Fruit fly (Drosophila melanogaster) whole organism, embryonic: ENCODE results near the gene bun.

Experiments used
- Aef1 ChIP-seq: fragments of 200-800 bp; sonication (Bioruptor generic); IDR thresholded peaks from 3 replicates; pipeline ENCODE4 v1.3.6; 2022; ENCODE audit warnings: missing biosample characterization, missing genetic modification characterization
- Asciz ChIP-seq: fragments of 200-800 bp; sonication (Bioruptor generic); optimal IDR thresholded peaks from 2 replicates; lab custom pipeline; 2017; ENCODE audit warnings: missing biosample characterization, mild to moderate bottlenecking, missing genetic modification characterization, missing genetic modification reagents
- B-H2 ChIP-seq: fragments of 200-800 bp; sonication (Bioruptor generic); optimal IDR thresholded peaks from 2 replicates; lab custom pipeline; 2018; ENCODE audit warnings: missing biosample characterization, mild to moderate bottlenecking, missing genetic modification characterization
- Bteb2 ChIP-seq: fragments of 200-800 bp; sonication (Bioruptor generic); optimal IDR thresholded peaks from 2 replicates; lab custom pipeline; 2016; ENCODE audit warnings: missing biosample characterization, missing genetic modification characterization
- CG1024 ChIP-seq: fragments of 200-800 bp; sonication (Bioruptor generic); IDR thresholded peaks from 2 replicates; pipeline ENCODE4 v1.3.6; 2022; ENCODE audit warnings: missing biosample characterization, missing genetic modification characterization
- CG10267 ChIP-seq: fragments of 200-800 bp; sonication (Bioruptor generic); optimal IDR thresholded peaks from 2 replicates; lab custom pipeline; 2018; ENCODE audit warnings: missing biosample characterization, mild to moderate bottlenecking, missing genetic modification characterization, moderate library complexity
- CG10366 ChIP-seq: fragments of 200-800 bp; sonication (Bioruptor generic); IDR thresholded peaks from 2 replicates; pipeline ENCODE4 v1.3.6; 2022; ENCODE audit warnings: missing biosample characterization, missing genetic modification characterization
- CG12391 ChIP-seq: fragments of 200-800 bp; sonication (Bioruptor generic); optimal IDR thresholded peaks from 3 replicates; lab custom pipeline; 2018; ENCODE audit warnings: missing biosample characterization, mild to moderate bottlenecking, missing genetic modification characterization, moderate library complexity
- CG13287 ChIP-seq: fragments of 200-800 bp; sonication (Bioruptor generic); IDR thresholded peaks from 2 replicates; pipeline ENCODE4 v1.3.6; 2022; ENCODE audit warnings: missing biosample characterization, missing genetic modification characterization; ENCODE audit not compliant: partially characterized antibody
- CG13424 ChIP-seq: fragments of 200-800 bp; sonication (Bioruptor generic); optimal IDR thresholded peaks from 2 replicates; lab custom pipeline; 2019; ENCODE audit warnings: missing biosample characterization, mild to moderate bottlenecking, missing genetic modification characterization, moderate library complexity
- CG13624 ChIP-seq: fragments of 200-800 bp; sonication (Bioruptor generic); optimal IDR thresholded peaks from 2 replicates; lab custom pipeline; 2016; ENCODE audit warnings: missing biosample characterization, missing genetic modification characterization
- CG13775 ChIP-seq: fragments of 200-800 bp; sonication (Bioruptor generic); optimal IDR thresholded peaks from 3 replicates; lab custom pipeline; 2017; ENCODE audit warnings: missing biosample characterization, mild to moderate bottlenecking, missing genetic modification characterization
- CG14710 ChIP-seq: fragments of 200-800 bp; sonication (Bioruptor generic); optimal IDR thresholded peaks from 3 replicates; lab custom pipeline; 2019; ENCODE audit warnings: missing biosample characterization, mild to moderate bottlenecking, missing genetic modification characterization, moderate library complexity
- CG17829 ChIP-seq: fragments of 200-800 bp; optimal IDR thresholded peaks from 2 replicates; lab custom pipeline; 2019; ENCODE audit warnings: missing biosample characterization, mild to moderate bottlenecking, missing genetic modification characterization, moderate library complexity
- CG18764 ChIP-seq: fragments of 200-800 bp; sonication (Bioruptor generic); optimal IDR thresholded peaks from 3 replicates; lab custom pipeline; 2016; ENCODE audit warnings: missing biosample characterization, missing genetic modification characterization
- CG2875 ChIP-seq: fragments of 200-800 bp; sonication (Bioruptor generic); optimal IDR thresholded peaks from 2 replicates; lab custom pipeline; 2017; ENCODE audit warnings: missing biosample characterization, mild to moderate bottlenecking, missing genetic modification characterization, missing genetic modification reagents
- CG32532 ChIP-seq: fragments of 200-800 bp; sonication (Bioruptor generic); IDR thresholded peaks from 2 replicates; pipeline ENCODE4 v1.3.6; 2022; ENCODE audit warnings: missing biosample characterization, missing genetic modification characterization
- CG33213 ChIP-seq: fragments of 200-800 bp; sonication (Bioruptor generic); optimal IDR thresholded peaks from 3 replicates; lab custom pipeline; 2016; ENCODE audit warnings: missing biosample characterization, missing genetic modification characterization
- CG34376 ChIP-seq: fragments of 200-800 bp; sonication (Bioruptor generic); optimal IDR thresholded peaks from 2 replicates; lab custom pipeline; 2018; ENCODE audit warnings: missing biosample characterization, mild to moderate bottlenecking, missing genetic modification characterization
- CG6689 ChIP-seq: fragments of 200-800 bp; sonication (Bioruptor generic); IDR thresholded peaks from 2 replicates; pipeline ENCODE4 v1.3.6; 2022; ENCODE audit warnings: missing biosample characterization, missing genetic modification characterization
- CG6813 ChIP-seq: fragments of 200-800 bp; sonication (Bioruptor generic); optimal IDR thresholded peaks from 2 replicates; lab custom pipeline; 2017; ENCODE audit warnings: missing biosample characterization, missing genetic modification characterization, mild to moderate bottlenecking, moderate library complexity, missing genetic modification reagents
- CG8281 ChIP-seq: fragments of 200-800 bp; sonication (Bioruptor generic); optimal IDR thresholded peaks from 2 replicates; lab custom pipeline; 2018; ENCODE audit warnings: missing biosample characterization, mild to moderate bottlenecking, missing genetic modification characterization, moderate library complexity
- CG8478 ChIP-seq: fragments of >200 bp; optimal IDR thresholded peaks from 2 replicates; lab custom pipeline; 2018
- CG8924 ChIP-seq: fragments of 200-800 bp; optimal IDR thresholded peaks from 3 replicates; lab custom pipeline; 2019; ENCODE audit warnings: missing biosample characterization, mild to moderate bottlenecking, missing genetic modification characterization, moderate library complexity
- CG9727 ChIP-seq: fragments of 200-800 bp; sonication (Bioruptor generic); optimal IDR thresholded peaks from 3 replicates; lab custom pipeline; 2017; ENCODE audit warnings: missing biosample characterization, mild to moderate bottlenecking, missing genetic modification characterization
- CTCF ChIP-seq: fragments of 200-800 bp; sonication (Bioruptor generic); optimal IDR thresholded peaks from 2 replicates; lab custom pipeline; 2017; ENCODE audit warnings: missing biosample characterization, mild to moderate bottlenecking, missing genetic modification characterization, moderate library complexity
- Dek ChIP-seq: fragments of 200-800 bp; sonication (Bioruptor generic); optimal IDR thresholded peaks from 3 replicates; lab custom pipeline; 2019; ENCODE audit warnings: missing biosample characterization, mild to moderate bottlenecking, missing genetic modification characterization, moderate library complexity
- MBD-R2 ChIP-seq: fragments of 200-800 bp; sonication (Bioruptor generic); IDR thresholded peaks from 2 replicates; pipeline ENCODE4 v1.3.6; 2022; ENCODE audit warnings: missing biosample characterization, missing genetic modification characterization
- Nf-YB ChIP-seq: fragments of 200-800 bp; sonication (Bioruptor generic); optimal IDR thresholded peaks from 3 replicates; lab custom pipeline; 2019; ENCODE audit warnings: missing biosample characterization, mild to moderate bottlenecking, missing genetic modification characterization, moderate library complexity
- Nf-YC ChIP-seq: fragments of 200-800 bp; optimal IDR thresholded peaks from 3 replicates; lab custom pipeline; 2019; ENCODE audit warnings: missing biosample characterization, mild to moderate bottlenecking, missing genetic modification characterization, moderate library complexity
- Opbp ChIP-seq: fragments of 200-800 bp; sonication (Bioruptor generic); IDR thresholded peaks from 3 replicates; pipeline ENCODE4 v1.3.6; 2022; ENCODE audit warnings: missing biosample characterization, missing genetic modification characterization; ENCODE audit not compliant: partially characterized antibody
- al ChIP-seq: fragments of 200-800 bp; sonication (Bioruptor generic); IDR thresholded peaks from 2 replicates; pipeline ENCODE4 v1.3.6; 2022; ENCODE audit warnings: missing biosample characterization, missing genetic modification characterization
- cas ChIP-seq: fragments of 200-800 bp; sonication (Bioruptor generic); IDR thresholded peaks from 2 replicates; pipeline ENCODE4 v1.3.6; 2022; ENCODE audit warnings: missing biosample characterization, missing genetic modification characterization
- chif ChIP-seq, 2 experiments: fragments of 200-800 bp; sonication (Bioruptor generic); optimal IDR thresholded peaks; 3 replicates each; lab custom pipeline; 2016; ENCODE audit warnings: missing biosample characterization in 2 of 2, missing genetic modification characterization in 2 of 2
- corto ChIP-seq: fragments of 200-800 bp; sonication (Bioruptor generic); optimal IDR thresholded peaks from 2 replicates; lab custom pipeline; 2016; ENCODE audit warnings: missing biosample characterization, mild to moderate bottlenecking, missing genetic modification characterization, moderate library complexity
- croc ChIP-seq: fragments of 200-800 bp; sonication (Bioruptor generic); conservative IDR thresholded peaks from 3 replicates; pipeline ENCODE4 v1.3.6; 2022; ENCODE audit warnings: missing biosample characterization, missing genetic modification characterization
- dan ChIP-seq: fragments of 200-800 bp; sonication (Bioruptor generic); IDR thresholded peaks from 2 replicates; pipeline ENCODE4 v1.3.6; 2022; ENCODE audit warnings: missing biosample characterization, missing genetic modification characterization
- dm ChIP-seq: fragments of 200-800 bp; sonication (Bioruptor generic); optimal IDR thresholded peaks from 3 replicates; lab custom pipeline; 2016; ENCODE audit warnings: missing biosample characterization, missing genetic modification characterization
- en ChIP-seq: fragments of 200-800 bp; sonication (Bioruptor generic); optimal IDR thresholded peaks from 2 replicates; lab custom pipeline; 2016; ENCODE audit warnings: missing biosample characterization, missing genetic modification characterization
- fu2 ChIP-seq: fragments of 200-800 bp; sonication (Bioruptor generic); optimal IDR thresholded peaks from 2 replicates; lab custom pipeline; 2016; ENCODE audit warnings: missing biosample characterization, missing genetic modification characterization
- gcm2 ChIP-seq: fragments of 200-800 bp; sonication (Bioruptor generic); optimal IDR thresholded peaks from 2 replicates; lab custom pipeline; 2016; ENCODE audit warnings: missing biosample characterization, missing genetic modification characterization
- ham ChIP-seq: fragments of 200-800 bp; sonication (Bioruptor generic); IDR thresholded peaks from 2 replicates; pipeline ENCODE4 v1.3.6; 2022; ENCODE audit warnings: missing biosample characterization, missing genetic modification characterization
- org-1 ChIP-seq: fragments of 200-800 bp; sonication (Bioruptor generic); optimal IDR thresholded peaks from 2 replicates; lab custom pipeline; 2017; ENCODE audit warnings: missing biosample characterization, missing genetic modification characterization
- pfk ChIP-seq: fragments of 200-800 bp; sonication (Bioruptor generic); optimal IDR thresholded peaks from 2 replicates; lab custom pipeline; 2018; ENCODE audit warnings: missing biosample characterization, mild to moderate bottlenecking, missing genetic modification characterization, moderate library complexity
- prd ChIP-seq, 3 experiments: fragments of >200 bp in 2 of 3; fragments of 200-800 bp in 1 of 3; sonication (Bioruptor generic) in 1 of 3; optimal IDR thresholded peaks in 2 of 3; IDR thresholded peaks in 1 of 3; 2 replicates in 2 of 3; 3 replicates in 1 of 3; pipeline versions ENCODE4 v1.3.6 to Lab custom; 2017 to 2022; ENCODE audit warnings: missing biosample characterization in 1 of 3, missing genetic modification characterization in 1 of 3
- shn ChIP-seq: fragments of 200-800 bp; sonication (Bioruptor generic); optimal IDR thresholded peaks from 3 replicates; lab custom pipeline; 2016; ENCODE audit warnings: missing biosample characterization, missing genetic modification characterization
- slp2 ChIP-seq: fragments of 200-800 bp; sonication (Bioruptor generic); optimal IDR thresholded peaks from 2 replicates; lab custom pipeline; 2016; ENCODE audit warnings: missing biosample characterization, missing genetic modification characterization
- sob ChIP-seq: fragments of 200-800 bp; sonication (Bioruptor generic); IDR thresholded peaks from 2 replicates; pipeline ENCODE4 v1.3.6; 2022; ENCODE audit warnings: missing biosample characterization, missing genetic modification characterization
- tio ChIP-seq: fragments of 200-800 bp; sonication (Bioruptor generic); optimal IDR thresholded peaks from 2 replicates; lab custom pipeline; 2017; ENCODE audit warnings: missing biosample characterization, missing genetic modification characterization, inconsistent platforms
- tll ChIP-seq, 2 experiments: fragments of 200-800 bp in 1 of 2; fragments of >200 bp in 1 of 2; sonication (Bioruptor generic) in 1 of 2; optimal IDR thresholded peaks; 2 replicates each; lab custom pipeline; 2017 to 2019; ENCODE audit warnings: missing biosample characterization in 2 of 2, missing genetic modification characterization in 2 of 2, mild to moderate bottlenecking in 1 of 2, moderate library complexity in 1 of 2
- zen2 ChIP-seq: fragments of 200-800 bp; sonication (Bioruptor generic); IDR thresholded peaks from 3 replicates; pipeline ENCODE4 v1.3.6; 2022; ENCODE audit warnings: missing biosample characterization, missing genetic modification characterization; ENCODE audit not compliant: partially characterized antibody

Gene bun

dm6 chr2L:12467673-12468072, 78.7 kb downstream of the bun start (continued):
- no peak for TF ChIP-seq Opbp
- no peak for TF ChIP-seq corto (GFP tag; lab: Kevin White, UChicago)
- 0 out of 2 replicates have a peak, but pooled peaks have one; percentile 8 for TF ChIP-seq CG10366 (GFP tag; lab: Robert Waterston, UW)
- peak; percentile 84 for TF ChIP-seq B-H2 (GFP tag; lab: Kevin White, UChicago)
- no peak for TF ChIP-seq CG18764 (GFP tag; lab: Kevin White, UChicago)
- TF ChIP-seq CG13424 (tag; lab: Kevin White, UChicago), result peak; percentile 50
- TF ChIP-seq Nf-YB, result peak; percentile 28
- no peak for TF ChIP-seq chif (GFP tag; optimal IDR thresholded peaks at IDR 0.05; lab: Kevin White, UChicago)
- peak; percentile 56 for TF ChIP-seq fu2
- no peak for TF ChIP-seq gcm2 (GFP tag; lab: Kevin White, UChicago)
- peak; percentile 68 for TF ChIP-seq Dek (tag; lab: Kevin White, UChicago)
- TF ChIP-seq dan (GFP tag; lab: Robert Waterston, UW), result no peak
- TF ChIP-seq CG9727 (GFP tag; lab: Kevin White, UChicago), result peak; percentile 47
- no peak for TF ChIP-seq CG2875 (GFP tag; lab: Kevin White, UChicago)
- TF ChIP-seq cas (GFP tag; lab: Robert Waterston, UW), result 0 out of 2 replicates have a peak, but pooled peaks have one; percentile 19
- no peak for TF ChIP-seq pfk (GFP tag; lab: Kevin White, UChicago)
- TF ChIP-seq zen2 (GFP tag; lab: Robert Waterston, UW), result no peak
- no peak for TF ChIP-seq CG13287
- TF ChIP-seq CG17829 (tag; lab: Kevin White, UChicago), result no peak
- TF ChIP-seq prd (optimal IDR thresholded peaks at IDR 0.05; lab: Kevin White, UChicago), result no peak
- peak; percentile 56; the same call in 2 of the 3 replicates for TF ChIP-seq prd (GFP tag; IDR thresholded peaks at IDR 0.05; lab: Robert Waterston, UW)
- TF ChIP-seq croc (GFP tag; lab: Robert Waterston, UW), result no peak
- TF ChIP-seq ham (GFP tag; lab: Robert Waterston, UW), result peak; percentile 26; the same call in 1 of the 2 replicates
- TF ChIP-seq MBD-R2, result peak; percentile 43; the same call in 1 of the 2 replicates
- TF ChIP-seq CG6813 (GFP tag; lab: Kevin White, UChicago), result no peak
- TF ChIP-seq CTCF (GFP tag; lab: Kevin White, UChicago), result no peak
- TF ChIP-seq CG10267 (tag; lab: Kevin White, UChicago), result peak; percentile 4
- peak; percentile 40 for TF ChIP-seq CG13775 (GFP tag; lab: Kevin White, UChicago)
- TF ChIP-seq CG8478 (lab: Kevin White, UChicago), result no peak
- TF ChIP-seq CG8924 (tag; lab: Kevin White, UChicago), result peak; percentile 17
- TF ChIP-seq Nf-YC (tag; lab: Kevin White, UChicago), result no peak
- peak; percentile 3 for TF ChIP-seq CG33213 (GFP tag; lab: Kevin White, UChicago)
- TF ChIP-seq CG14710, result no peak
- peak; percentile 80 for TF ChIP-seq CG13624
- TF ChIP-seq en (GFP tag; lab: Kevin White, UChicago), result no peak
- TF ChIP-seq dm, result peak; percentile 1
- peak; percentile 40; the same call in 1 of the 3 replicates for TF ChIP-seq Aef1 (GFP tag; lab: Robert Waterston, UW)
- peak; percentile 81 for TF ChIP-seq al (GFP tag; lab: Robert Waterston, UW)
- TF ChIP-seq CG12391 (tag; lab: Kevin White, UChicago), result peak; percentile 20
- peak; percentile 13 for TF ChIP-seq Bteb2
- 0 out of 2 replicates have a peak, but pooled peaks have one; percentile 7 for TF ChIP-seq CG6689 (GFP tag; lab: Robert Waterston, UW)
- TF ChIP-seq CG1024 (GFP tag; lab: Robert Waterston, UW), result no peak
- peak; percentile 12 for TF ChIP-seq org-1
- TF ChIP-seq slp2 (GFP tag; lab: Kevin White, UChicago), result no peak
- peak; percentile 59; the same call in 1 of the 2 replicates for TF ChIP-seq sob (GFP tag; lab: Robert Waterston, UW)
- peak; percentile 58 for TF ChIP-seq shn (GFP tag; lab: Kevin White, UChicago)
- TF ChIP-seq CG8281 (tag; lab: Kevin White, UChicago), result peak; percentile 16
- peak; percentile 91 for TF ChIP-seq CG32532 (GFP tag; lab: Robert Waterston, UW)
- no peak for TF ChIP-seq Asciz
- peak; percentile 73 for TF ChIP-seq CG34376
- TF ChIP-seq tio (GFP tag; lab: Kevin White, UChicago), result peak; percentile 40
- no peak for TF ChIP-seq tll (GFP tag; optimal IDR thresholded peaks at IDR 0.05; lab: Kevin White, UChicago)
